Worm (Caenorhabditis elegans) whole organism, late embryonic: Measurements from ENCODE around the gene mrpl-10.
A peak's percentile ranks its signal among the peaks of the same experiment; 100 is the strongest.

ENCODE experiments used
- C38D4.7 ChIP-seq: fragments of 200-800 bp; sonication (Bioruptor generic); optimal IDR thresholded peaks from 2 replicates; lab custom pipeline; 2018; ENCODE audit warnings: mild to moderate bottlenecking, missing genetic modification characterization, moderate library complexity, missing compliant biosample characterization
- T23F11.4 ChIP-seq: fragments of 200-800 bp; sonication (Bioruptor generic); optimal IDR thresholded peaks from 2 replicates; lab custom pipeline; 2018; ENCODE audit warnings: mild to moderate bottlenecking, missing genetic modification characterization, missing compliant biosample characterization
- ama-1 ChIP-seq: fragments of 150-350 bp; optimal IDR thresholded peaks from 2 replicates; lab custom pipeline; 2014
- ceh-14 ChIP-seq: sonication (generic microtip); optimal IDR thresholded peaks from 2 replicates; lab custom pipeline; 2016; ENCODE audit warnings: missing genotype, missing genetic modification characterization, missing compliant biosample characterization
- ceh-31 ChIP-seq: sonication (generic microtip); optimal IDR thresholded peaks from 2 replicates; lab custom pipeline; 2016; ENCODE audit warnings: missing genetic modification characterization, missing compliant biosample characterization
- ceh-6 ChIP-seq: fragments of 200-800 bp; sonication (Bioruptor generic); optimal IDR thresholded peaks from 2 replicates; lab custom pipeline; 2018; ENCODE audit warnings: mild to moderate bottlenecking, missing genetic modification characterization, missing compliant biosample characterization
- ceh-9 ChIP-seq: sonication (generic microtip); optimal IDR thresholded peaks from 2 replicates; lab custom pipeline; 2016; ENCODE audit warnings: mild to moderate bottlenecking, missing genetic modification characterization, inconsistent platforms, missing compliant biosample characterization
- che-1 ChIP-seq: sonication (generic microtip); optimal IDR thresholded peaks from 2 replicates; lab custom pipeline; 2016; ENCODE audit warnings: mild to moderate bottlenecking, missing genetic modification characterization, missing compliant biosample characterization
- elt-2 ChIP-seq: sonication (generic microtip); optimal IDR thresholded peaks from 2 replicates; lab custom pipeline; 2016; ENCODE audit warnings: missing genetic modification reagents, missing genetic modification characterization, missing compliant biosample characterization
- elt-4 ChIP-seq: sonication (generic microtip); optimal IDR thresholded peaks from 2 replicates; lab custom pipeline; 2016; ENCODE audit warnings: missing genetic modification characterization, missing compliant biosample characterization
- ets-4 ChIP-seq: sonication (generic microtip); optimal IDR thresholded peaks from 2 replicates; lab custom pipeline; 2016; ENCODE audit warnings: missing genetic modification characterization, missing compliant biosample characterization
- fkh-6 ChIP-seq: sonication (generic microtip); optimal IDR thresholded peaks from 2 replicates; lab custom pipeline; 2016; ENCODE audit warnings: missing genetic modification characterization, missing compliant biosample characterization
- hlh-13 ChIP-seq: fragments of 200-800 bp; sonication (Bioruptor generic); optimal IDR thresholded peaks from 2 replicates; lab custom pipeline; 2018; ENCODE audit warnings: mild to moderate bottlenecking, missing genetic modification characterization, missing compliant biosample characterization
- hlh-15 ChIP-seq: sonication (generic microtip); optimal IDR thresholded peaks from 2 replicates; lab custom pipeline; 2016; ENCODE audit warnings: missing genetic modification characterization, missing compliant biosample characterization
- hlh-30 ChIP-seq: sonication (generic microtip); optimal IDR thresholded peaks from 2 replicates; lab custom pipeline; 2017; ENCODE audit warnings: antibody characterized with exemption, missing genetic modification characterization, missing compliant biosample characterization; ENCODE audit not compliant: insufficient read depth
- mec-3 ChIP-seq: sonication (generic microtip); optimal IDR thresholded peaks from 2 replicates; lab custom pipeline; 2016; ENCODE audit warnings: borderline replicate concordance, missing genetic modification characterization, missing compliant biosample characterization
- nfya-1 ChIP-seq: sonication (generic microtip); optimal IDR thresholded peaks from 2 replicates; lab custom pipeline; 2017; ENCODE audit warnings: missing genetic modification characterization, mild to moderate bottlenecking, missing compliant biosample characterization, antibody characterized with exemption, moderate library complexity
- nhr-11 ChIP-seq: fragments of 150-350 bp; optimal IDR thresholded peaks from 2 replicates; lab custom pipeline; 2014; ENCODE audit warnings: missing biosample characterization, missing genetic modification characterization
- npax-4 ChIP-seq: sonication (generic microtip); optimal IDR thresholded peaks from 2 replicates; lab custom pipeline; 2016; ENCODE audit warnings: missing genetic modification characterization, missing compliant biosample characterization
- pag-3 ChIP-seq: sonication (generic microtip); optimal IDR thresholded peaks from 2 replicates; lab custom pipeline; 2016; ENCODE audit warnings: missing compliant biosample characterization, missing genetic modification characterization, borderline replicate concordance
- pat-9 ChIP-seq: fragments of 200-800 bp; sonication (Bioruptor generic); optimal IDR thresholded peaks from 2 replicates; lab custom pipeline; 2018; ENCODE audit warnings: mild to moderate bottlenecking, missing genetic modification characterization, moderate library complexity, missing compliant biosample characterization
- pha-2 ChIP-seq: sonication (generic microtip); optimal IDR thresholded peaks from 2 replicates; lab custom pipeline; 2017; ENCODE audit warnings: mild to moderate bottlenecking, missing genetic modification characterization, missing compliant biosample characterization
- pha-4 ChIP-seq: fragments of 150-350 bp; optimal IDR thresholded peaks from 2 replicates; lab custom pipeline; 2018; ENCODE audit warnings: missing biosample characterization, missing genetic modification reagents, missing genetic modification characterization
- pros-1 ChIP-seq: fragments of 150-350 bp; optimal IDR thresholded peaks from 2 replicates; lab custom pipeline; 2014; ENCODE audit warnings: missing biosample characterization, missing genetic modification reagents, missing genetic modification characterization
- tbx-2 ChIP-seq: sonication (generic microtip); optimal IDR thresholded peaks from 2 replicates; lab custom pipeline; 2016; ENCODE audit warnings: missing genetic modification characterization, missing compliant biosample characterization
- ttx-3 ChIP-seq: sonication (generic microtip); optimal IDR thresholded peaks from 2 replicates; lab custom pipeline; 2016; ENCODE audit warnings: missing genetic modification reagents, missing genetic modification characterization, missing compliant biosample characterization
- unc-42 ChIP-seq: sonication (generic microtip); optimal IDR thresholded peaks from 2 replicates; lab custom pipeline; 2016; ENCODE audit warnings: missing genotype, missing genetic modification characterization, missing compliant biosample characterization
- unc-86 ChIP-seq: sonication (generic microtip); optimal IDR thresholded peaks from 2 replicates; lab custom pipeline; 2016; ENCODE audit warnings: missing genetic modification characterization, missing compliant biosample characterization
- zip-5 ChIP-seq: sonication (generic microtip); optimal IDR thresholded peaks from 2 replicates; lab custom pipeline; 2016; ENCODE audit warnings: missing genetic modification characterization, missing compliant biosample characterization

mrpl-10 gene

DNA sequence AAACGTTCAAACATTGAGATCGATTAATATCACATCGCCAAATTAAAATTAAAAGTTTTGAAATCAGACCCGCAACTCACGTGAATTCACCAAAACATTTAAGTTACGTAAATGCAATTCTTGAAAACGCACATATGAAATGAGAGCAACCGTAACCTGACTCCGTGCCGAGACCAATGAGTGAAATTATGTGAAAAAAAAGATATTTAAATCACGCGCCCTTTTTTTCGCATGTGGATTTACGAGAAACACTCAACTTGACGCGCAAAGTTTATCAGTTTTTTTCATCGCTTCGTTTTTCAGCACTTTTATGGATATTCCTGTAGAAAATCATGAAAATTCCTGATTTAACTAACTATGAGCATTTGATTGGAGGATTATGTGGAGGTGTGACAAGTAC is 2.3 kb downstream of the mrpl-10 start, which contains the start of the genes gei-14 and slc-25A32:
Gene gei-14, minus strand, starts transcription at position 175 of the 400 bp plus-strand sequence.
Gene slc-25A32, plus strand, starts transcription at position 242 of the 400 bp plus-strand sequence.
- TF ChIP-seq nhr-11 (tag; lab: Kevin White, UChicago), result no peak
- TF ChIP-seq ama-1, result no peak
- no peak for TF ChIP-seq ceh-6
- TF ChIP-seq fkh-6 (tag; lab: Kevin White, UChicago), result no peak
- no peak for TF ChIP-seq pha-2 (tag; lab: Kevin White, UChicago)
- peak; percentile 6 for TF ChIP-seq elt-2 (tag; lab: Kevin White, UChicago)
- no peak for TF ChIP-seq ceh-31
- TF ChIP-seq hlh-30 (tag; lab: Kevin White, UChicago), result peak; percentile 17
- peak; percentile 6 for TF ChIP-seq nfya-1 (tag; lab: Kevin White, UChicago)

ce11 chrII:8273060-8273459 is 5.3 kb downstream of the mrpl-10 start:
- TF ChIP-seq hlh-13 (GFP tag; lab: Kevin White, UChicago) (no peak), C38D4.7 (no peak), nfya-1 (tag; lab: Kevin White, UChicago) (no peak), elt-2 (tag; lab: Kevin White, UChicago) (no peak), T23F11.4 (GFP tag; lab: Kevin White, UChicago) (no peak), pat-9 (tag; lab: Kevin White, UChicago) (no peak), ceh-6 (no peak), unc-86 (tag; lab: Kevin White, UChicago) (no peak), elt-4 (tag; lab: Kevin White, UChicago) (no peak), zip-5 (no peak), ttx-3 (no peak), hlh-15 (no peak), ama-1 (no peak), unc-42 (no peak), ceh-9 (no peak), pros-1 (tag; lab: Kevin White, UChicago) (no peak), pha-4 (tag; lab: Kevin White, UChicago) (no peak)
- TF ChIP-seq, all 69 proteins: peak for 0

DNA sequence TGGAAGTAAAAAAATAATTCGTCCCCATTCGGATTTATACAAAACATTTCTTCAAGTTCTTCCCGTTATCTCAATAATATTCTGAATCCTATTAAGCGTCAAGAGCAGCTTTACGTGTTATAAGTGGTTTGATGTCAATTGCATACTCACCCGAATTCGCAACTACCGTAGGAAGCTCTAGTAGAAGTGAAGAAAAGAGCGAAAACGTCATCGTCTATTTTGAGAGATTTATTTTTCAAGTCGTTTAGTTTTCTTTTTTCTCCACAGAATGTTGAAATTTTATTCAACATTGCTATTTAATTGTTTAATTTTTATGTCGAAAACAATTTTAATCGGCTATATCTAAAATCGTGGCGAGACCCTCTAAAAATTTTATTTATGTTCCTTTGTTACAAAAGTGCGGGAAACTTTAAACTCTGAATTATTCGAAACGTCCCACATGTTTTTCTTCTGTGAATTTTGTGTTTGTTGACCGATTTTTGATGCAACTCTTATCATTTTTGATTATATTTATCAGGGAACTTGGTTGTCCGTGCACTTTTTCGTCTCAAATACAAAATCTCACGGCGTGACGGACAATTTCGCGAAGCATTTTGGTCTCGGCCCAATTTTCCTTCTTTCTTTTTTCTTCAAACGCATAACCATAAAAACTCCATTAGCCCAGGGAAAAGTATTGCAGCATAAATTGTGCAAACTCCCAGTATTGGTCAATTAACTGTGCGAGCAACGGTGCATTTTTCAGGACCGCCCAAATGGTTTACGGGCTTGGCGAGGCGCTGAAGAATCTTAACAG is 8.3 kb downstream of the mrpl-10 start, which contains the start of gene tdc-1:
Gene tdc-1, plus strand, starts transcription at position 743 of the 793 bp plus-strand sequence.
- no peak for TF ChIP-seq mec-3 (tag; lab: Kevin White, UChicago)
- TF ChIP-seq elt-2 (tag; lab: Kevin White, UChicago), result peak; percentile 3

- TF ChIP-seq ama-1 (no peak), zip-5 (no peak), T23F11.4 (GFP tag; lab: Kevin White, UChicago) (no peak)
These were observed 9.0 kb downstream of the mrpl-10 start, which contains the start of gene K01C8.2 for ce11 chrII:8269351-8269750. K01C8.2 (minus strand) TSS chrII:8269451.

DNA sequence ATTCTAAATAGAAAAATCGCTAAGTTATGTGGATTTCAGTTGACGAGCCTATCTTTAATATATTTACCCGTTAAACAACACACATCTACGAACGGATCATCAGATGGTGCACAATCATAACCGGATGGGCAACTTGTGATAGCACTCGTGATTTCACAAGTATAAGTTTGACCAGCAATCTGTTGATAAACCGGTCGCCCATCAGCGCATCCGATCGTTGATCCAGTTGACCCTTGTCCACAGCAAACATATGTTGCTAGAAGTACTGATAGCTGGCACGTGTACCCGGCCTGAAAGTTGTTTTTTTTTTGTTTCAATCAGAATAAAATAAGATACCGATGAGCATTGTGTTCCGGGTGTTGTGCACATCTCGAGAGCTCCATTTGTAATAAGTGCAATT is 10.6 kb downstream of the mrpl-10 start:
- TF ChIP-seq hlh-30 (tag; lab: Kevin White, UChicago) (no peak), fkh-6 (tag; lab: Kevin White, UChicago) (no peak), hlh-15 (no peak), ceh-14 (tag; lab: Kevin White, UChicago) (no peak), pag-3 (tag; lab: Kevin White, UChicago) (no peak), npax-4 (tag; lab: Kevin White, UChicago) (no peak), tbx-2 (tag; lab: Kevin White, UChicago) (no peak)

DNA sequence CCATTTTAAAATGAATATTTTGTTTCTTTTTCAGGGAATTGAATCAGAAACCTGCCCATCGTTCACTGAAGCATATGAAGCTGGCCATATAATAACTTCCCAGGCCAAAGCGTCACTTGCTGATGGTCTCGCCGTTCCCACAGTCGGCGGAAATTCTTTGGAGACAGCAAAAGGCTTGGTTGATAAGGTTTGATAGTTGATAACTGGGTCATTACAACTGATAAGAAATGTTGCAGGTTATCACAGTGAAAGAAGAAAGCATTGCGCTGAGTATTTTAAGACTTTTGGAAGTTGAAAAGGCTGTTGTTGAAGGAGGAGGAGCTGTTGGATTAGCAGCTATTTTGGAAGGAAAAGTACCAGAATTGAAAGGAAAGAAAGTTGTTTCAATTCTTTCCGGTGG is 11.8 kb downstream of the mrpl-10 start:
- TF ChIP-seq che-1 (no peak), elt-2 (tag; lab: Kevin White, UChicago) (peak; percentile 91), pat-9 (tag; lab: Kevin White, UChicago) (no peak), ets-4 (no peak)
- TF ChIP-seq, all 69 proteins: peak for 1
